Worm (Caenorhabditis elegans): ENCODE data around the gene F31E8.4.

- TF ChIP-seq ceh-36 (tag; optimal IDR thresholded peaks at IDR 0.05) (no peak), ama-1 (optimal IDR thresholded peaks at IDR 0.05) (no peak), aly-1 (tag; optimal IDR thresholded peaks at IDR 0.05) (no peak), tbx-37 (GFP tag; conservative IDR thresholded peaks at IDR 0.05) (no peak), flt-1 (GFP tag; IDR thresholded peaks at IDR 0.05) (no peak), ceh-13 (GFP tag; optimal IDR thresholded peaks at IDR 0.05) (no peak), tra-4 (tag; optimal IDR thresholded peaks at IDR 0.05) (no peak), hmg-4 (GFP tag; optimal IDR thresholded peaks at IDR 0.05) (no peak), ets-7 (tag; optimal IDR thresholded peaks at IDR 0.05) (no peak), sea-1 (GFP tag; conservative IDR thresholded peaks at IDR 0.05) (no peak), pes-1 (GFP tag; IDR thresholded peaks at IDR 0.05) (no peak)
These were observed 50.5 kb downstream of the F31E8.4 start, which contains the start of gene F41G3.10 for ce11 chrII:6749422-6749821.
